Fruit fly (Drosophila melanogaster): Measurements from ENCODE around the gene CG6195.

Gene CG6195

DNA sequence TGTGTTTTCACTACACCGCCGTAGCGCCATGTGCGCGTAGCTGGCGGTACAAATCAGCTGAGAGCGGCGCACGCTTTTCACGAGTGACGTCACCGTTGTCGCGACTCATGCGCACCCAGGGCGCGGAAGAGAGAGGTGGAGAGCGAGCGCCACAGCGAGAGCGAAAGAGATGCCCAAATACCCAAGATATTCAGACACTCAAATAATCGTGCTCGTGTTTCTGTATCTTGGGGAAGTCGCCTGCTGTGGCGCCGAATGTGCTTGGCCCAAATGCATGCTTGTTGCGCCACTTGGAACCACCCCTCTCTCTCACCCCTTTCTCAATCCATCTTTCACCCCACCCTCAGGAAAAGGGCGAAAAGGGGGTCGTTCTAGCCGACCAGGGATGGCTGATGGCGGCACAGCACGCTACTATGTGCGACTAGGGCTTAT is 15.5 kb downstream of the CG6195 start, which contains the start of gene CG6231:
Gene CG6231, minus strand, starts transcription at position 34 of the 432 bp plus-strand sequence.
- TF ChIP-seq CG14655 (GFP tag; optimal IDR thresholded peaks at IDR 0.05) (no peak), CG32121 (GFP tag; IDR thresholded peaks at IDR 0.05) (0 out of 2 replicates have a peak, but pooled peaks have one; percentile 42), fd96Ca (GFP tag; IDR thresholded peaks at IDR 0.05) (no peak), CG4496 (GFP tag; IDR thresholded peaks at IDR 0.05) (no peak), CG13204 (GFP tag; optimal IDR thresholded peaks at IDR 0.05) (peak; percentile 92)

DNA sequence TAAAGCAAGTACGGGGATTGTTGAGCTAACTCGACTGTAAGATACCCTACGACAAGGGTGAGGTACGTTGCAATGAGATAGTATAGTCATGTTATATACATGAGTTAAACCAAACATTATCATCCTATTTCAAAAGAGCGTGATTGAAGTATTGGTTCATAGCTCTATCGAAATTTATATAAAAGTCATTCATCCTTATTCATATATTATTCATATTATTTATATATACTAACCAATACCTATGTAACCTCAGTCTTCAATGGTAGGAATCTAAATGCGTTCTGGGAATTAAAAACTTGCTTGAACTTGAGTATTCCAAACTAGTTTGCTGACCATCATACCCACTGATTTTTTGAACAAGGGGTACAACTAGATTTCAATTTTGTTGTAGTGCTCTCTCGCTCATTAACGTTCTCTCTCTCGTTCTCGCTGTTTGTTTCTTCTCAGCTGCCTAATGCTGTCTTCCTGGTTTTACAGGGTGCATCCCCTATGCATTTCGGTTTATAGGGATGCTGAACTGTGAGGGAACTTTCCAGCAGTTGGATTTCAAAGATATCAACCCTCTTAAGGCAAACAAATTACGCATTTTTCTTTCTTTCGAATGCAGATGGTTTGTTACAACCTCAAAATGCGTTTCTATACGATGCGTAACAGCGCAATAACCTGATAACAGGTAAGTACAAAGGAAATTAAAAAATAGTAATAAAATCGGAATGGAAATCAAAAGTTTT is 20.3 kb downstream of the CG6195 start:
- TF ChIP-seq Pif1A (GFP tag; optimal IDR thresholded peaks at IDR 0.05) (peak; percentile 26), rn (GFP tag; IDR thresholded peaks at IDR 0.05) (no peak), CG8301 (tag; optimal IDR thresholded peaks at IDR 0.05) (peak; percentile 68), CG14655 (GFP tag; optimal IDR thresholded peaks at IDR 0.05) (peak; percentile 78), CG8159 (tag; optimal IDR thresholded peaks at IDR 0.05) (peak; percentile 41), Snoo (tag; optimal IDR thresholded peaks at IDR 0.05) (no peak), CG17806 (tag; optimal IDR thresholded peaks at IDR 0.05) (peak; percentile 18)

DNA sequence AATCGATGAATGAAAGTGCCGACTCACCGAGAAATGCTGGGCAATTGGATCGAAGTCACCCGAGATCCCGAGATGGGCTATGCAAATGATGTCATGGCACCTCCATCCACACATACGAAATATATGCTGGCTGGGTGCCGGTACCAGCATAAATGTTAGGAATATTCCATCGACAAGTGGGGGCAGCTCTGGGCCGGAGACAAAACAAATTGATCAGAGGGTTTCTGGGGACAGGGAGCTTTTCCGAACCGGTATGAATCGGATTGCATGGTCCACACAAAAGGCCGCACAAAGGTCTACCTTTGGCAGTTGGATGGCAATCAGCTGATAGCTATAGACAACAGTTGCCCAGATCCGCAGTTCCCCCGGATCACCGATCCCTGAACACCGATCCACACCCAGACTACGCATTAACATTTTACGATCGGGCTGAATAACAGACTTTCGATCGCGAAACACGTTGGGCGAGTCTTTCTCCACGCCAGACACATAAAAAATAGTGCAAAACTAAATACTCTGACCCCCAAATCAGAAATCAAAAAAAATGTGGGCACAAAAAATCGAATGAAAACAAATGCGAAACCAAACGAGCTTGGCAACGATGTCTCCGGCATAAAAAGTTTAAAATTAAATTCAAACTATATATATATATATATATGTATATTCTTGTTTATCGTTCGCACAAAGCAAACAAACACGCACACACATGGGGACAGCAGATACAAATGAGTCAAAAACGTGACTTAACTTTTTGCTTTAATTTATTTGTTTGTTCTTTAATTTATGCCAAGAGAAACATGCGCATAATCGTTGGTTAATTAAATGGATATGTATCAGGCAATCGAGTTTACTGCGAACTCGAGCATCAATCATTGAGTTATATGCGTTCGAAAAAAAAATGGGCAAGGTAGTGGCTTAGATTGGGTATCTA is 22.6 kb downstream of the CG6195 start:
- TF ChIP-seq CG8159 (tag; optimal IDR thresholded peaks at IDR 0.05) (peak; percentile 8), CG8301 (tag; optimal IDR thresholded peaks at IDR 0.05) (no peak), CG13204 (GFP tag; optimal IDR thresholded peaks at IDR 0.05) (no peak), CG15710 (tag; optimal IDR thresholded peaks at IDR 0.05) (no peak), CG4496 (GFP tag; IDR thresholded peaks at IDR 0.05) (no peak), CG14655 (GFP tag; optimal IDR thresholded peaks at IDR 0.05) (peak; percentile 14), CG12605 (GFP tag; IDR thresholded peaks at IDR 0.05) (no peak), Snoo (tag; optimal IDR thresholded peaks at IDR 0.05) (no peak), gl (tag; optimal IDR thresholded peaks at IDR 0.05) (no peak), EcR (GFP tag; optimal IDR thresholded peaks at IDR 0.05) (peak; percentile 33), Ets98B (GFP tag; IDR thresholded peaks at IDR 0.05) (no peak)

DNA sequence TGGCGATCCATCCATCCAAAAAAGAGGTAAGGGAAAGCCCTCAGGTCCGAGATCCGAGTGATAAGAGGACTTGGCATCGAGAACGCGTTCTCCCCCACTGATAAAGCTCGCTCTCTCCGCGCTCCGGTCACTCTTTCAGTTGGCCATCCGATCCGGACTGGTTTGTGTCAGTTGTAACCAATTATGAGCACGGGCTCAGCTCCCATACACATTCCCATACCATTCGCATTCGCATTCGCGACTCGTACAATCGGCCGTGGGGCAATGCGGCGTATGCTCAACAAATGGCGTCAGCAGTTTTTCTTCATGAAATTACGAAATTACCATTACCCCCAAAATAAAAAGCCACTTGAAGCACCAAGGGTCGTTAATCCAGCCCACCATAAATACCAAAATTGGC is 23.7 kb downstream of the CG6195 start:
- TF ChIP-seq EcR (GFP tag; optimal IDR thresholded peaks at IDR 0.05) (no peak), CG14655 (GFP tag; optimal IDR thresholded peaks at IDR 0.05) (no peak), Ets98B (GFP tag; IDR thresholded peaks at IDR 0.05) (no peak), D1 (tag; optimal IDR thresholded peaks at IDR 0.05) (no peak), CG10348 (GFP tag; IDR thresholded peaks at IDR 0.05) (no peak), CG4496 (GFP tag; IDR thresholded peaks at IDR 0.05) (0 out of 3 replicates have a peak, but pooled peaks have one; percentile 19)

DNA sequence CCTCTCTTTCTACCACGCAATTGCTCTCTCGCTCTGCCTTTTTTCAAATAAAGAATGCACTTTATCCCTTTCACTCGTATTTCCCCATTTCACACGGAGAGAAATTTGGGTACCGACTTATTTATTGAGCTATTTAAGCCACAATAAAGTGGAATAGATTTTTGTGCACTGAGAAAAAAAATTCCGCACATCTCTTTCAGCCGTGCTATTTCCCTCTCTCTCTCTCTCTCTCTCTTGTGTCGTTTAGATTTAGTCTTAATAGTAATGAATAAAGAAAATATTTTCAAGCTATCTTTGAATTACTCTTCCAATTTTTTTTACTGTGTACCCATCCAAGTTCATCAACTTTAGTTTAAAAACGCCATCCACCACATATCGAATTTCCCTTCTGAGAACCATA is 24.6 kb downstream of the CG6195 start:
- TF ChIP-seq fd96Ca (GFP tag; IDR thresholded peaks at IDR 0.05) (peak; percentile 76), Ets98B (GFP tag; IDR thresholded peaks at IDR 0.05) (peak; percentile 65), CG8159 (tag; optimal IDR thresholded peaks at IDR 0.05) (peak; percentile 67), CG9948 (tag; optimal IDR thresholded peaks at IDR 0.05) (peak; percentile 62), D1 (tag; optimal IDR thresholded peaks at IDR 0.05) (no peak), CG15710 (tag; optimal IDR thresholded peaks at IDR 0.05) (peak; percentile 65), CG12605 (GFP tag; IDR thresholded peaks at IDR 0.05) (peak; percentile 51; the same call in 1 of the 2 replicates), Snoo (tag; optimal IDR thresholded peaks at IDR 0.05) (peak; percentile 62), CG13204 (GFP tag; optimal IDR thresholded peaks at IDR 0.05) (peak; percentile 6), CG32121 (GFP tag; IDR thresholded peaks at IDR 0.05) (peak; percentile 55), EcR (GFP tag; optimal IDR thresholded peaks at IDR 0.05) (peak; percentile 61), CG4496 (GFP tag; IDR thresholded peaks at IDR 0.05) (peak; percentile 76), CG14655 (GFP tag; optimal IDR thresholded peaks at IDR 0.05) (peak; percentile 76), Pif1B (GFP tag; optimal IDR thresholded peaks at IDR 0.05) (peak; percentile 57), Pif1A (GFP tag; optimal IDR thresholded peaks at IDR 0.05) (peak; percentile 80), CG10348 (GFP tag; IDR thresholded peaks at IDR 0.05) (no peak), rn (GFP tag; IDR thresholded peaks at IDR 0.05) (peak; percentile 44; the same call in 1 of the 2 replicates), CG34367 (tag; optimal IDR thresholded peaks at IDR 0.05) (peak; percentile 57), CG17806 (tag; optimal IDR thresholded peaks at IDR 0.05) (peak; percentile 57), gl (tag; optimal IDR thresholded peaks at IDR 0.05) (no peak), CG8301 (tag; optimal IDR thresholded peaks at IDR 0.05) (peak; percentile 68)

DNA sequence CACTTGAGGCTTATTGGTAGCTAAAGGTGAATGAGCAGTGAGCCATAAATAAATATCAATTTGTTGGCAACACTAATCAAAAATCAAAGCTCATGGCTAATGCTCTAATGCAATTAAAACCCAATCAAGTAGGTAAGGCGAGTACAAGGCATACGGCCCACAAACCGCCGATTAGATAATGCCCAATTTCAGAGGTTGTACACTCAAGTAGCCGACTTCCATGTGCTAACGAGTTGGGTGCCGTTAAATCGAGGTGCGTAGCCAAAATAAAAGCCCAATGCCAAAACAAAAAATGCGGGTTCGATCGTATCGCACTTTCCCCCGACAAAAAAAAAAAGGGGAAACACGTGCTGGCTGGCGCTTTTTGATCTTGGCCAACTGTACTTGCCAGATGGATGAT is 26.2 kb downstream of the CG6195 start:
- TF ChIP-seq CG15710 (tag; optimal IDR thresholded peaks at IDR 0.05), result no peak
- no peak for TF ChIP-seq CG34367 (tag; optimal IDR thresholded peaks at IDR 0.05)
- TF ChIP-seq CG17806 (tag; optimal IDR thresholded peaks at IDR 0.05), result no peak
- no peak for TF ChIP-seq Ets98B (GFP tag; IDR thresholded peaks at IDR 0.05)
- no peak for TF ChIP-seq CG8301 (tag; optimal IDR thresholded peaks at IDR 0.05)
- TF ChIP-seq Pif1B (GFP tag; optimal IDR thresholded peaks at IDR 0.05), result no peak
- TF ChIP-seq Snoo (tag; optimal IDR thresholded peaks at IDR 0.05), result no peak
- TF ChIP-seq rn (GFP tag; IDR thresholded peaks at IDR 0.05), result no peak
- TF ChIP-seq CG32121 (GFP tag; IDR thresholded peaks at IDR 0.05), result no peak

All from whole organism, pupa.